Fruit fly (Drosophila melanogaster) whole organism, wandering third instar larva: ENCODE measurements around the gene CG18528.
A peak's percentile ranks its signal among the peaks of the same experiment; 100 is the strongest.

Experiments
- Abd-B ChIP-seq: fragments of >200 bp; optimal IDR thresholded peaks from 2 replicates; lab custom pipeline; 2017; ENCODE audit warnings: missing biosample characterization, missing genetic modification characterization
- CG32264 ChIP-seq: fragments of 200-800 bp; sonication (Bioruptor generic); optimal IDR thresholded peaks from 2 replicates; lab custom pipeline; 2016; ENCODE audit warnings: missing biosample characterization, missing genetic modification characterization
- CG9705 ChIP-seq: fragments of 200-800 bp; sonication (Bioruptor generic); optimal IDR thresholded peaks from 2 replicates; lab custom pipeline; 2018; ENCODE audit warnings: missing biosample characterization, mild to moderate bottlenecking, missing genetic modification characterization
- CrebA ChIP-seq: fragments of 200-800 bp; sonication (Bioruptor generic); optimal IDR thresholded peaks from 2 replicates; lab custom pipeline; 2016; ENCODE audit warnings: missing biosample characterization, mild to moderate bottlenecking, missing genetic modification characterization, borderline replicate concordance
- Dif ChIP-seq: fragments of 200-275, 200-300 bp; sonication (Bioruptor generic); optimal IDR thresholded peaks from 2 replicates; lab custom pipeline; 2018; ENCODE audit warnings: missing biosample characterization, missing genetic modification characterization; ENCODE audit not compliant: partially characterized antibody
- HLH106 ChIP-seq: fragments of 200-800 bp; optimal IDR thresholded peaks from 3 replicates; lab custom pipeline; 2019; ENCODE audit warnings: missing biosample characterization, mild to moderate bottlenecking, missing genetic modification characterization, moderate library complexity
- Hnf4 ChIP-seq: fragments of 200-800 bp; sonication (Bioruptor generic); optimal IDR thresholded peaks from 2 replicates; lab custom pipeline; 2016; ENCODE audit warnings: missing biosample characterization, mild to moderate bottlenecking, missing genetic modification characterization
- Hr83 ChIP-seq: fragments of 200-300 bp; sonication (Bioruptor generic); optimal IDR thresholded peaks from 2 replicates; lab custom pipeline; 2016; ENCODE audit warnings: missing biosample characterization, mild to moderate bottlenecking, missing genetic modification characterization, moderate library complexity; ENCODE audit not compliant: poor library complexity, severe bottlenecking
- Jra ChIP-seq: sonication (Bioruptor generic); optimal IDR thresholded peaks from 2 replicates; lab custom pipeline; 2016; ENCODE audit warnings: missing biosample characterization, missing genetic modification characterization
- Mio ChIP-seq: sonication (Bioruptor generic); optimal IDR thresholded peaks from 2 replicates; lab custom pipeline; 2016; ENCODE audit warnings: missing biosample characterization, missing genetic modification characterization
- Myc ChIP-seq: fragments of >200 bp; optimal IDR thresholded peaks from 2 replicates; lab custom pipeline; 2017
- N ChIP-seq: fragments of >200 bp; optimal IDR thresholded peaks from 2 replicates; lab custom pipeline; 2018; ENCODE audit warnings: missing biosample characterization, missing external identifiers, missing genetic modification characterization
- OdsH ChIP-seq: fragments of 200-800 bp; sonication (Bioruptor generic); optimal IDR thresholded peaks from 2 replicates; lab custom pipeline; 2016; ENCODE audit warnings: missing biosample characterization, mild to moderate bottlenecking, missing genetic modification characterization
- Sp1 ChIP-seq: fragments of 200-800 bp; sonication (Bioruptor generic); optimal IDR thresholded peaks from 3 replicates; lab custom pipeline; 2019; ENCODE audit warnings: missing biosample characterization, mild to moderate bottlenecking, missing genetic modification characterization, moderate library complexity
- Vsx2 ChIP-seq: fragments of 200-300, 225-300 bp; sonication (Bioruptor generic); optimal IDR thresholded peaks from 2 replicates; lab custom pipeline; 2018; ENCODE audit warnings: missing biosample characterization, missing genetic modification characterization; ENCODE audit not compliant: partially characterized antibody
- br ChIP-seq: fragments of 200-800 bp; sonication (Bioruptor generic); optimal IDR thresholded peaks from 2 replicates; lab custom pipeline; 2016; ENCODE audit warnings: missing biosample characterization, missing genetic modification characterization
- brk ChIP-seq: fragments of 200-800 bp; sonication (Bioruptor generic); optimal IDR thresholded peaks from 2 replicates; lab custom pipeline; 2016; ENCODE audit warnings: missing biosample characterization, mild to moderate bottlenecking, missing genetic modification characterization
- dl ChIP-seq, 2 experiments: fragments of 175-275, 200-275 bp in 1 of 2; fragments of 200-275 bp in 1 of 2; sonication (Bioruptor generic); optimal IDR thresholded peaks; lab custom pipeline; 2018; ENCODE audit warnings: mild to moderate bottlenecking in 2 of 2, missing biosample characterization in 2 of 2, missing genetic modification characterization in 2 of 2, moderate library complexity in 2 of 2; ENCODE audit not compliant: partially characterized antibody in 2 of 2, insufficient read depth in 1 of 2
- ey ChIP-seq: fragments of 200-800 bp; sonication (Bioruptor generic); optimal IDR thresholded peaks from 2 replicates; lab custom pipeline; 2016; ENCODE audit warnings: missing biosample characterization, missing genetic modification characterization
- foxo ChIP-seq, 2 experiments: fragments of 200-800 bp; sonication (Bioruptor generic); optimal IDR thresholded peaks; 2 replicates in 1 of 2; 3 replicates in 1 of 2; lab custom pipeline; 2016 to 2017; ENCODE audit warnings: missing biosample characterization in 2 of 2, missing genetic modification characterization in 2 of 2
- fru ChIP-seq: fragments of 200-800 bp; sonication (Bioruptor generic); optimal IDR thresholded peaks from 3 replicates; lab custom pipeline; 2016; ENCODE audit warnings: missing biosample characterization, mild to moderate bottlenecking, missing genetic modification characterization
- jim ChIP-seq: fragments of 175-275, 200-325 bp; sonication (Bioruptor generic); optimal IDR thresholded peaks from 2 replicates; lab custom pipeline; 2016; ENCODE audit warnings: missing biosample characterization, mild to moderate bottlenecking, missing genetic modification characterization
- lola ChIP-seq: fragments of >200 bp; optimal IDR thresholded peaks from 2 replicates; lab custom pipeline; 2017; ENCODE audit warnings: missing biosample characterization, missing genetic modification characterization
- pan ChIP-seq: fragments of >200 bp; optimal IDR thresholded peaks from 2 replicates; lab custom pipeline; 2017
- psq ChIP-seq: fragments of 200-800 bp; sonication (Bioruptor generic); optimal IDR thresholded peaks from 3 replicates; lab custom pipeline; 2017; ENCODE audit warnings: missing biosample characterization, mild to moderate bottlenecking, missing genetic modification characterization, moderate library complexity
- rgr ChIP-seq: fragments of 200-800 bp; sonication (Bioruptor generic); optimal IDR thresholded peaks from 3 replicates; lab custom pipeline; 2016; ENCODE audit warnings: missing biosample characterization, mild to moderate bottlenecking, missing genetic modification characterization
- sage ChIP-seq: fragments of 200-800 bp; sonication (Bioruptor generic); optimal IDR thresholded peaks from 2 replicates; lab custom pipeline; 2016; ENCODE audit warnings: missing biosample characterization, mild to moderate bottlenecking, missing genetic modification characterization
- sv ChIP-seq: fragments of 200-800 bp; sonication (Bioruptor generic); optimal IDR thresholded peaks from 3 replicates; lab custom pipeline; 2016; ENCODE audit warnings: missing biosample characterization, missing genetic modification characterization
- tai ChIP-seq: sonication (Bioruptor generic); optimal IDR thresholded peaks from 2 replicates; lab custom pipeline; 2016; ENCODE audit warnings: missing biosample characterization, missing genetic modification characterization
- usp ChIP-seq: fragments of >200 bp; optimal IDR thresholded peaks from 2 replicates; lab custom pipeline; 2017; ENCODE audit warnings: missing biosample characterization, missing genetic modification characterization
- woc ChIP-seq: sonication (Bioruptor generic); optimal IDR thresholded peaks from 2 replicates; lab custom pipeline; 2016; ENCODE audit warnings: missing biosample characterization, mild to moderate bottlenecking, missing genetic modification characterization

The CG18528 gene

dm6 chr3R:24359957-24360356 lies at the start of gene CG18528:
Gene CG18528 (minus strand): TSS chr3R:24360144.
- no peak for TF ChIP-seq usp
- TF ChIP-seq Abd-B: no peak
- TF ChIP-seq Myc (lab: Kevin White, UChicago): peak; percentile 57
- no peak for TF ChIP-seq tai
- no peak for TF ChIP-seq HLH106 (tag; lab: Kevin White, UChicago)
- TF ChIP-seq, all 38 proteins: peak for 1

DNA sequence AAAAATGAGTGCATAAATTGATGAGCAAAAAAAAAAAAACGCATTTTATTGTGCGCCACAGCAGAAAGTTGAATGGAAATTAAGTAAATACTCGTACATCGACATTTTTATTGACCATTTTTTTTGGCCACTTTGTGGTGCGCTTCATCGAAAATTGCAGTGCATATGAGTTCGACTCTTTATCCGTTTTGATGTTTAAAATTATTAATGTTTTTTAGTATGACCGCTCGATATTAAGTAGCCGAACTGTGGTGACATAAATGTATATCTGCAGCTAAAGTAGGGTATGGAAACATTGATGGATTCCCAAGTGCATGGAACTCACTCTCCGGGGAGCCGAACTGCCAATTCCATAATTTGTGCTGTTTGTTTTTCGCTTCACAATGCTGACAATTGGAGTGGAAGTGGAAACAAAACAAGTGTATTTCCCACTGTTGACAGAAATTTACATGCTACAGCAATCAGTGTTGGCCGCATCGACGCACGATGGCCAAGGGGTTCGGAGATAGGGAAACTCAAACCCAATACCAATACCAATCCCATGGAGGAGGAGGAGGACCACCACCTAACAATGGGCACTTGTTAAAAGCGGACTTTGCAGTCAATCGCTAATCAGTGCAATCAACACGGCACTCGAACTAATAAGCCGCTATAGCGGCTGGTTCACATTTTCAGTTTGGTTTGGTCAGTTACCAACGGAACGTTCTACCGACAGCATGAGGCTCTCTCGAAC lies 32.4 kb upstream of the CG18528 start, which contains the start of gene CG13616:
TSS of gene CG13616 (plus strand) at position 683 of the 733 bp plus-strand sequence.
- no peak for TF ChIP-seq OdsH
- TF ChIP-seq pan: no peak
- no peak for TF ChIP-seq CG32264 (GFP tag; lab: Kevin White, UChicago)
- no peak for TF ChIP-seq Vsx2 (GFP tag; lab: Kevin White, UChicago)
- no peak for TF ChIP-seq Mio
- TF ChIP-seq jim: no peak
- TF ChIP-seq Myc (lab: Kevin White, UChicago): no peak
- TF ChIP-seq fru (GFP tag; lab: Kevin White, UChicago): no peak
- no peak for TF ChIP-seq usp
- no peak for TF ChIP-seq HLH106 (tag; lab: Kevin White, UChicago)
- no peak for TF ChIP-seq tai
- no peak for TF ChIP-seq sage (GFP tag; lab: Kevin White, UChicago)
- TF ChIP-seq dl (GFP tag; optimal IDR thresholded peaks at IDR 0.05; lab: Kevin White, UChicago; ENCODE audit: insufficient read depth in 1 of 2, partially characterized antibody in 2 of 2): no peak

DNA sequence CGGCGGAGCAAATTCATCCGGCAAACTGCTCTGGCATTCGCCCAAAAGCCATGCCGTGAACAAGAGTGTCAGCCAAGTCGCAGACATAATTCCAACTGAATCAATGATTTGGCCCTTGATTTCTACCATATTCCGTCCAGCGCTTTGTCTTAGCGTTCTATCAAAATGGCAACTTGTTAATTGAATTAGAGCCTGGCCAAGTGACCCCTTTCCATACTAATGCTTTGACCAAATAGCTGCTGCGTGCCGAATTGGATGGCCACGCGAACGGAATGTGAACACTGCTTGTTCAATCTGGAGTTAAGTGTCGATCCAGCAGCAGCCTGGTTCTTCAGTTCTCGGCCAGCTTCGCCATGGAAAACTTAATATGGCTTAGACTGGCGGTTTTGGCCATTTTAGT lies 30.3 kb upstream of the CG18528 start, which contains the start of the genes CG5768 and CG13615:
TSS of gene CG5768 (minus strand) at position 101 of the 400 bp plus-strand sequence.
TSS of gene CG13615 (plus strand) at position 280 of the 400 bp plus-strand sequence.
- TF ChIP-seq Hr83 (GFP tag; lab: Kevin White, UChicago) (no peak), Dif (GFP tag; lab: Kevin White, UChicago) (no peak), fru (GFP tag; lab: Kevin White, UChicago) (no peak), brk (no peak), Hnf4 (no peak), Abd-B (no peak), Sp1 (no peak), dl (GFP tag; optimal IDR thresholded peaks at IDR 0.05; lab: Kevin White, UChicago; ENCODE audit: insufficient read depth in 1 of 2, partially characterized antibody in 2 of 2) (no peak), psq (GFP tag; lab: Kevin White, UChicago) (no peak)

- TF ChIP-seq CG9705 (GFP tag; lab: Kevin White, UChicago) (no peak), sage (GFP tag; lab: Kevin White, UChicago) (no peak), lola (GFP tag; lab: Kevin White, UChicago) (no peak), psq (GFP tag; lab: Kevin White, UChicago) (no peak), dl (GFP tag; optimal IDR thresholded peaks at IDR 0.05; lab: Kevin White, UChicago; ENCODE audit: insufficient read depth in 1 of 2, partially characterized antibody in 2 of 2) (no peak), usp (no peak), tai (no peak), CrebA (GFP tag; lab: Kevin White, UChicago) (no peak), Abd-B (no peak), Mio (no peak), sv (GFP tag; lab: Kevin White, UChicago) (no peak), Dif (GFP tag; lab: Kevin White, UChicago) (no peak), OdsH (no peak), ey (GFP tag; lab: Kevin White, UChicago) (no peak), N (no peak), foxo (GFP tag; optimal IDR thresholded peaks at IDR 0.05; lab: Kevin White, UChicago) (no peak), br (no peak), Myc (lab: Kevin White, UChicago) (no peak), Jra (GFP tag; lab: Kevin White, UChicago) (no peak)
These were observed 26.5 kb upstream of the CG18528 start for dm6 chr3R:24386434-24386833.

DNA sequence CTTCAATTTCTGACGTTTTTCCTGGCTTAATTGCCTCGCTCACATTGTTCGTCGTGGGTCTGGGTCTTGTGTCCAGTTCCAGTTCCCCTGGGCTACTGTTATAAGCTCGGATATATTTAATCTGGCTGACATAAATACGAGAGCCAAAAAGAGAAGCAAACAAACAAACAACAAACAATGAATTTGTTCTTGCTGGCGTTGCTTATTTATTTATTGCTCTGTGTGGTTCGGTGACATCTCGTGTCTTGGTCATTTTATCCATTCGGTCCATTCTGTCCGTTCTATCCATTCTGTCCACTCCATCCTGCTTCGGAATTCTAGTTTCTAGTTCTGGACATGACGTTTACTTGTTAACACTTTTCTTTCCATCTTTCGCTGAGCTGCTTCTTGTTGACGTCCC lies 25.0 kb upstream of the CG18528 start, which contains the start of gene CG17780:
TSS of gene CG17780 (minus strand) at position 101 of the 400 bp plus-strand sequence.
- TF ChIP-seq psq (GFP tag; lab: Kevin White, UChicago) (no peak), jim (no peak), rgr (GFP tag; lab: Kevin White, UChicago) (no peak), foxo (GFP tag; optimal IDR thresholded peaks at IDR 0.05; lab: Kevin White, UChicago) (no peak), sv (GFP tag; lab: Kevin White, UChicago) (no peak), ey (GFP tag; lab: Kevin White, UChicago) (no peak), Myc (lab: Kevin White, UChicago) (no peak), sage (GFP tag; lab: Kevin White, UChicago) (no peak), Hr83 (GFP tag; lab: Kevin White, UChicago) (no peak), CG9705 (GFP tag; lab: Kevin White, UChicago) (no peak), lola (GFP tag; lab: Kevin White, UChicago) (no peak), woc (GFP tag; lab: Kevin White, UChicago) (no peak), Jra (GFP tag; lab: Kevin White, UChicago) (no peak)
